Worm (Caenorhabditis elegans) whole organism, L4 larva: ENCODE results near the gene C53A5.17.

Experiments used
- D1046.2 ChIP-seq: fragments of 200-800 bp; sonication (Bioruptor generic); IDR thresholded peaks from 2 replicates; pipeline ENCODE4 v1.3.6; 2022; ENCODE audit warnings: missing genetic modification characterization, missing compliant biosample characterization
- Y48G9A.11 ChIP-seq: fragments of 200-800 bp; sonication (Bioruptor generic); IDR thresholded peaks from 2 replicates; pipeline ENCODE4 v1.3.6; 2022; ENCODE audit warnings: missing genetic modification reagents, missing genetic modification characterization, missing compliant biosample characterization
- ces-1 ChIP-seq: fragments of 150-350 bp; sonication (generic microtip); optimal IDR thresholded peaks from 4 replicates; lab custom pipeline; 2014; ENCODE audit warnings: missing biosample characterization, missing genetic modification reagents, missing genetic modification characterization
- lin-39 ChIP-seq: fragments of 150-350 bp; optimal IDR thresholded peaks from 2 replicates; lab custom pipeline; 2014; ENCODE audit warnings: missing biosample characterization, missing genetic modification reagents, missing genetic modification characterization
- mep-1 ChIP-seq: fragments of 150-350 bp; sonication (generic microtip); optimal IDR thresholded peaks from 3 replicates; lab custom pipeline; 2014; ENCODE audit warnings: missing biosample characterization, missing genetic modification characterization
- nhr-11 ChIP-seq: fragments of 150-350 bp; optimal IDR thresholded peaks from 2 replicates; lab custom pipeline; 2014; ENCODE audit warnings: missing biosample characterization, missing genetic modification characterization
- nhr-25 ChIP-seq: sonication (generic microtip); optimal IDR thresholded peaks from 2 replicates; lab custom pipeline; 2017; ENCODE audit warnings: missing genetic modification characterization, mild to moderate bottlenecking, missing compliant biosample characterization, antibody characterized with exemption, moderate library complexity, borderline replicate concordance; ENCODE audit not compliant: insufficient read depth

ce11 chrV:14480533-14480932 is 40.4 kb downstream of the C53A5.17 start:
- TF ChIP-seq nhr-11 (no peak), mep-1 (tag; lab: Kevin White, UChicago) (no peak), D1046.2 (GFP tag; lab: Robert Waterston, UW) (no peak), nhr-25 (tag; lab: Kevin White, UChicago) (no peak), lin-39 (tag; lab: Kevin White, UChicago) (no peak), Y48G9A.11 (no peak), ces-1 (GFP tag; lab: Kevin White, UChicago) (no peak)
